Fruit fly (Drosophila melanogaster): Measurements from ENCODE around the gene sip2.

The sip2 gene

DNA sequence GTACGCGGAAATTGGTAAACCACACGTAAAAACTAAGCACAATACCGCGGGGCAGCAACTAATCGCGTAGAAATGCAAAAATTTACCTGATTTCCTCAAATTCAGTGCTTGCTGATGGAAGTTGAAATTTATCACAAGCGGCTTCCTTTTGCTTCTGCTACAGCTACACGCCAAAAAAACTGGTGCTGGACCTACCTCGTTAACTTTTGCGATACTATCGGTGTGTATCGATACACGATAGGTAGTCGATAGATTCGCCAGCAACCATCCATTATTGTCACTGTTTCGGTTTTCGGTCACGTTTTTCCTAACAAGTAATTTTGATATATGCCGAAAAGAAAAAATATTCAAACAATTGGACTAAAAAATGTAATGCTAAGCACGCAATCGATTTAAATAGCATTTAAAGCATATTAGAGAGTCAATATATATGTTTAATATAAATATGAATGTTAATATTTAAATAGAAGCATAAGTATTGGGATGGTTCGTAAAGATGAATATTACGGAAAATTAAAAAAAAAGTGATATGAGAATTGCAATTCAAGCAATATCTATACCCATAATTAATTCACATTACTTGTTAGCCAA, 3.6 kb upstream of the sip2 start, which contains the start of gene Sumo (continued):
- TF ChIP-seq CG4404 (GFP tag; IDR thresholded peaks at IDR 0.05) (no peak), Trl (optimal IDR thresholded peaks at IDR 0.05) (no peak), Trl (GFP tag; optimal IDR thresholded peaks at IDR 0.05) (no peak), CG14441 (GFP tag; IDR thresholded peaks at IDR 0.05) (peak; percentile 56), sqz (GFP tag; optimal IDR thresholded peaks at IDR 0.05) (peak; percentile 69), CG13296 (GFP tag; optimal IDR thresholded peaks at IDR 0.05) (no peak), CG3065 (GFP tag; optimal IDR thresholded peaks at IDR 0.05) (no peak), CG1647 (GFP tag; optimal IDR thresholded peaks at IDR 0.05) (no peak), ind (GFP tag; optimal IDR thresholded peaks at IDR 0.05) (no peak), fru (optimal IDR thresholded peaks at IDR 0.05) (no peak), CG12659 (GFP tag; optimal IDR thresholded peaks at IDR 0.05) (peak; percentile 50), fd64A (GFP tag; optimal IDR thresholded peaks at IDR 0.05) (no peak), gsb-n (tag; optimal IDR thresholded peaks at IDR 0.05) (no peak), Hr39 (optimal IDR thresholded peaks at IDR 0.05) (no peak), CG31388 (GFP tag; optimal IDR thresholded peaks at IDR 0.05) (no peak), CG2116 (GFP tag; optimal IDR thresholded peaks at IDR 0.05) (peak; percentile 94), Poxn (GFP tag; IDR thresholded peaks at IDR 0.05) (no peak), gt (GFP tag; IDR thresholded peaks at IDR 0.05) (no peak), CG8281 (tag; optimal IDR thresholded peaks at IDR 0.05) (no peak), pnt (GFP tag; optimal IDR thresholded peaks at IDR 0.05) (no peak), CG15269 (tag; optimal IDR thresholded peaks at IDR 0.05) (no peak), al (GFP tag; IDR thresholded peaks at IDR 0.05) (no peak), jigr1 (GFP tag; IDR thresholded peaks at IDR 0.05) (no peak), CG30431 (GFP tag; optimal IDR thresholded peaks at IDR 0.05) (no peak), NC2β (GFP tag; optimal IDR thresholded peaks at IDR 0.05) (no peak), CG10565 (GFP tag; optimal IDR thresholded peaks at IDR 0.05) (no peak), C15 (GFP tag; IDR thresholded peaks at IDR 0.05) (no peak), Opbp (GFP tag; IDR thresholded peaks at IDR 0.05; ENCODE audit: partially characterized antibody) (peak; percentile 100), CG14050 (GFP tag; IDR thresholded peaks at IDR 0.05) (no peak), phol (tag; optimal IDR thresholded peaks at IDR 0.05) (peak; percentile 66), H2.0 (GFP tag; IDR thresholded peaks at IDR 0.05) (no peak), lola (GFP tag; optimal IDR thresholded peaks at IDR 0.05) (no peak), Antp (GFP tag; optimal IDR thresholded peaks at IDR 0.05) (no peak), br (optimal IDR thresholded peaks at IDR 0.05) (no peak), CG6654 (GFP tag; optimal IDR thresholded peaks at IDR 0.05) (no peak), CG4282 (GFP tag; optimal IDR thresholded peaks at IDR 0.05) (no peak), kah (GFP tag; optimal IDR thresholded peaks at IDR 0.05) (no peak), CG7839 (tag; optimal IDR thresholded peaks at IDR 0.05) (peak; percentile 13), CG6791 (GFP tag; IDR thresholded peaks at IDR 0.05; ENCODE audit: partially characterized antibody) (peak; percentile 100), CG42726 (GFP tag; IDR thresholded peaks at IDR 0.05; ENCODE audit: partially characterized antibody) (peak; percentile 100), CG17568 (GFP tag; optimal IDR thresholded peaks at IDR 0.05) (no peak), Jarid2 (GFP tag; optimal IDR thresholded peaks at IDR 0.05) (peak; percentile 35), Bgb (GFP tag; IDR thresholded peaks at IDR 0.05; ENCODE audit: partially characterized antibody) (peak; percentile 99), CG12219 (GFP tag; optimal IDR thresholded peaks at IDR 0.05) (no peak), CG1024 (GFP tag; IDR thresholded peaks at IDR 0.05) (0 out of 2 replicates have a peak, but pooled peaks have one; percentile 17), ttk (GFP tag; IDR thresholded peaks at IDR 0.05) (no peak), CG18262 (tag; optimal IDR thresholded peaks at IDR 0.05) (peak; percentile 50), peb (GFP tag; IDR thresholded peaks at IDR 0.05) (no peak), Nf-YC (tag; optimal IDR thresholded peaks at IDR 0.05) (peak; percentile 31), Side (GFP tag; optimal IDR thresholded peaks at IDR 0.05) (no peak), CrebB (tag; optimal IDR thresholded peaks at IDR 0.05) (no peak), CG9817 (tag; optimal IDR thresholded peaks at IDR 0.05) (peak; percentile 27)

All from whole organism, embryonic.